Fruit fly (Drosophila melanogaster): Measurements from ENCODE around the gene nudC.

nudC gene

DNA sequence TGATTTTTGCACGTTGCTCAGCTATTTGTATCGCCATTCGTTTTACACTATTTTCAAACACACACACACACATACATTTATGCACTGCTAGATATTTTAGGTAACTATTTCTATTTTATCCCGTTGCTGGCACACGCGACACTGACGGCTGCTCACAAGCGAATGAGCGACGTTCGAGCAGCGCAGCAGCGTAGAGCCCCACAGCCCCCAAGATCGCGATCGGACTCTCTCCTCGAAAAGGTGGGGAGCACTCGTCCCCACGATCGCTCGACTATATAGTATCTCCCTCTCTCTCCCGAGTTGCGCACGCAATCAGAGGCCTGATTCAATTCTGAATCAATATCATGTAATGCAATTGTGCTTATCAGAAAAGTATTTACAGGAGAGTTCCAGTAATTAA, 4.8 kb upstream of the nudC start (continued):
- peak; percentile 76 for TF ChIP-seq CG6854 (GFP tag; optimal IDR thresholded peaks at IDR 0.05)
- TF ChIP-seq CG9139 (GFP tag; optimal IDR thresholded peaks at IDR 0.05), result peak; percentile 58
- TF ChIP-seq fd59A (GFP tag; optimal IDR thresholded peaks at IDR 0.05), result no peak
- TF ChIP-seq CG3919 (GFP tag; optimal IDR thresholded peaks at IDR 0.05), result peak; percentile 57
- TF ChIP-seq CG34406 (GFP tag; optimal IDR thresholded peaks at IDR 0.05), result peak; percentile 12
- TF ChIP-seq lz (GFP tag; optimal IDR thresholded peaks at IDR 0.05), result no peak
- TF ChIP-seq spab (GFP tag; optimal IDR thresholded peaks at IDR 0.05), result no peak
- peak; percentile 9 for TF ChIP-seq CG7368 (GFP tag; optimal IDR thresholded peaks at IDR 0.05)
- TF ChIP-seq CG1621 (tag; optimal IDR thresholded peaks at IDR 0.05), result no peak
- peak; percentile 64 for TF ChIP-seq net (GFP tag; optimal IDR thresholded peaks at IDR 0.05)
- TF ChIP-seq Ets21C (GFP tag; optimal IDR thresholded peaks at IDR 0.05), result no peak
- no peak for TF ChIP-seq acj6 (GFP tag; optimal IDR thresholded peaks at IDR 0.05)
- TF ChIP-seq CG32006 (GFP tag; optimal IDR thresholded peaks at IDR 0.05), result peak; percentile 1

DNA sequence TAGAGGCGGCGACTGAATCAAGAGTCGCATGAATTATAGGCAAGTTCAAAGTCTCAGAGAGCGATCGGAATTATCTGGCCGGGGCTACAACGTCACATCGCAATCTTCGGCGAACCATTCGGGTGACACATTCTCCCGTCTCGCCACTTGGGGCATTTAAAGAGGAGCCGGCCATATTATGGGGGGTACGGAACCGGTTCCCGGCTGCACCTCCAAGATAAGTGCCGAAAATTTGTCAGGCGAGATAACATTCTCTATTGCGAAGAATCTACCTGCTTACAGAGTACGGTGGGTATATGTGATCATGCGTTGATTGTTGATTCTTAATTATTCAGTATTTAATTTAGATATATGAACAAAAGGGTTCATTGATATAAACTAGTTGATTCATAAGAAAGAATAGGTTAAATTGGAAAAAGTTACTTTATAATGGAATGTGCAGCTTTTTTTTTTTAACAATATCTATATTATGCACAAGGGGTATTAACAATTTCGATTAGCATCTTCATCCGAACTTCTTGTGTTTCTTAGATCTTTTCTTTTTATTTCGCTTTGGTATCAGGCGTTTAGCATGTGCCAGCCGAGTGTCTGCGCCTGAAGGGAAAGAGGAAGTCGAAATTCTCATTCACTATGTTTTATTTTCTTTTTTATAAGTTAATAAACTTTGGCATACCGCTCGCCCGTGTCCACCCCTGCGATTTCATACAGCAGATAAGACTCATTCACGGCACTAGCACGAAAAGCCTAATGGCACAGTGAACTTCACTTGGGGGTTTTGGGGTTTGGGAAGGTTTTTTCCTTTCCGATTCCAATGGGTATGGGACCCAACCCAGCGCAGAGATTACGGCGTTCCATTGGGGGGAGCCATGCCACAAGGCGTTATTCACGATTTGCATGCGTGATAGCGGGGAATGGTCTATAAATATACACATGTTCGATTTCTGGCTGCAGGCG, 3.0 kb upstream of the nudC start:
- peak; percentile 32 for TF ChIP-seq CG9139 (GFP tag; optimal IDR thresholded peaks at IDR 0.05)
- TF ChIP-seq salr (GFP tag; optimal IDR thresholded peaks at IDR 0.05), result peak in 1 of 2 experiments; percentile 18
- TF ChIP-seq CG11762 (GFP tag; optimal IDR thresholded peaks at IDR 0.05; ENCODE audit: insufficient read depth), result peak; percentile 25
- peak; percentile 39 for TF ChIP-seq lz (GFP tag; optimal IDR thresholded peaks at IDR 0.05)
- TF ChIP-seq cyc (GFP tag; optimal IDR thresholded peaks at IDR 0.05), result no peak
- peak; percentile 46 for TF ChIP-seq topi (GFP tag; optimal IDR thresholded peaks at IDR 0.05)
- no peak for TF ChIP-seq CG34406 (GFP tag; optimal IDR thresholded peaks at IDR 0.05)
- peak; percentile 54; the same call in 1 of the 2 replicates for TF ChIP-seq CG15336 (GFP tag; IDR thresholded peaks at IDR 0.05)
- peak; percentile 48 for TF ChIP-seq Sox102F (GFP tag; optimal IDR thresholded peaks at IDR 0.05)
- 0 out of 3 replicates have a peak, but pooled peaks have one; percentile 13 for TF ChIP-seq CG8119 (GFP tag; IDR thresholded peaks at IDR 0.05)
- TF ChIP-seq Hr4 (GFP tag; optimal IDR thresholded peaks at IDR 0.05), result peak; percentile 53
- peak; percentile 17 for TF ChIP-seq Ets21C (GFP tag; optimal IDR thresholded peaks at IDR 0.05)
- no peak for TF ChIP-seq Hr38 (GFP tag; optimal IDR thresholded peaks at IDR 0.05)
- peak; percentile 17 for TF ChIP-seq achi (GFP tag; optimal IDR thresholded peaks at IDR 0.05)
- TF ChIP-seq CG1621 (tag; optimal IDR thresholded peaks at IDR 0.05), result no peak
- TF ChIP-seq CG8319 (GFP tag; optimal IDR thresholded peaks at IDR 0.05), result no peak
- TF ChIP-seq esn (GFP tag; optimal IDR thresholded peaks at IDR 0.05), result peak; percentile 62
- TF ChIP-seq fd85E (GFP tag; optimal IDR thresholded peaks at IDR 0.05), result no peak
- peak; percentile 91 for TF ChIP-seq svp (GFP tag)
- peak; percentile 22 for TF ChIP-seq CG4318 (GFP tag; optimal IDR thresholded peaks at IDR 0.05)
- peak; percentile 16 for TF ChIP-seq OdsH (GFP tag; optimal IDR thresholded peaks at IDR 0.05)
- peak; percentile 35 for TF ChIP-seq acj6 (GFP tag; optimal IDR thresholded peaks at IDR 0.05)
- TF ChIP-seq CG32006 (GFP tag; optimal IDR thresholded peaks at IDR 0.05), result peak; percentile 68
- no peak for TF ChIP-seq Lpt (GFP tag; optimal IDR thresholded peaks at IDR 0.05)
- peak; percentile 50 for TF ChIP-seq fkh (GFP tag; optimal IDR thresholded peaks at IDR 0.05)
- peak; percentile 41 for TF ChIP-seq Eip93F (GFP tag; optimal IDR thresholded peaks at IDR 0.05)
- TF ChIP-seq Sox14 (GFP tag; optimal IDR thresholded peaks at IDR 0.05), result peak; percentile 52
- peak; percentile 36 to 70 for TF ChIP-seq ss (GFP tag; optimal IDR thresholded peaks at IDR 0.05)
- TF ChIP-seq CG31627 (GFP tag; optimal IDR thresholded peaks at IDR 0.05), result peak; percentile 26
- TF ChIP-seq CG6808 (GFP tag; optimal IDR thresholded peaks at IDR 0.05), result peak; percentile 51
- TF ChIP-seq Eip75B (GFP tag; optimal IDR thresholded peaks at IDR 0.05), result no peak
- peak; percentile 14 for TF ChIP-seq Eip78C (GFP tag)
- peak; percentile 88 for TF ChIP-seq vri (GFP tag; optimal IDR thresholded peaks at IDR 0.05)
- no peak for TF ChIP-seq dsx (GFP tag; optimal IDR thresholded peaks at IDR 0.05; ENCODE audit: poor library complexity, severe bottlenecking)
- TF ChIP-seq fd59A (GFP tag; optimal IDR thresholded peaks at IDR 0.05), result no peak
- peak; percentile 49 for TF ChIP-seq Hr39 (GFP tag; optimal IDR thresholded peaks at IDR 0.05)
- TF ChIP-seq Ets96B (tag; optimal IDR thresholded peaks at IDR 0.05), result no peak
- peak; percentile 37 for TF ChIP-seq pdm3 (GFP tag; optimal IDR thresholded peaks at IDR 0.05)
- TF ChIP-seq spab (GFP tag; optimal IDR thresholded peaks at IDR 0.05), result no peak
- TF ChIP-seq Met (GFP tag; optimal IDR thresholded peaks at IDR 0.05), result peak; percentile 64
- peak; percentile 36 for TF ChIP-seq CG6276 (GFP tag; optimal IDR thresholded peaks at IDR 0.05)
- no peak for TF ChIP-seq CG7368 (GFP tag; optimal IDR thresholded peaks at IDR 0.05)
- TF ChIP-seq CG6854 (GFP tag; optimal IDR thresholded peaks at IDR 0.05), result peak; percentile 39
- peak; percentile 26 for TF ChIP-seq net (GFP tag; optimal IDR thresholded peaks at IDR 0.05)

All from whole organism, prepupa.